Fruit fly (Drosophila melanogaster): ENCODE data around the gene Tengl2.

Gene Tengl2

dm6 chr2L:2236722-2237121 is 2.5 kb downstream of the Tengl2 start, which contains the start of gene Sec24CD (continued):
- no peak for TF ChIP-seq HLH3B (GFP tag; IDR thresholded peaks at IDR 0.05)
- TF ChIP-seq Mad (GFP tag; optimal IDR thresholded peaks at IDR 0.05), result no peak
- no peak for TF ChIP-seq CG4404 (GFP tag; IDR thresholded peaks at IDR 0.05)
- TF ChIP-seq Six4 (GFP tag; optimal IDR thresholded peaks at IDR 0.05), result no peak
- no peak for TF ChIP-seq cad (GFP tag; optimal IDR thresholded peaks at IDR 0.05)
- no peak for TF ChIP-seq CG17359 (tag; optimal IDR thresholded peaks at IDR 0.05)
- TF ChIP-seq vvl (GFP tag; IDR thresholded peaks at IDR 0.05), result peak; percentile 38; the same call in 1 of the 2 replicates
- no peak for TF ChIP-seq Sin3A (optimal IDR thresholded peaks at IDR 0.05)
- no peak for TF ChIP-seq B-H2 (GFP tag; optimal IDR thresholded peaks at IDR 0.05)
- no peak for TF ChIP-seq pros (GFP tag; optimal IDR thresholded peaks at IDR 0.05)
- TF ChIP-seq CG4617 (GFP tag; optimal IDR thresholded peaks at IDR 0.05; ENCODE audit: borderline replicate concordance), result peak; percentile 57
- TF ChIP-seq NfI (GFP tag; optimal IDR thresholded peaks at IDR 0.05), result no peak
- no peak for TF ChIP-seq kay (GFP tag; optimal IDR thresholded peaks at IDR 0.05)
- no peak for TF ChIP-seq CG9437 (GFP tag; optimal IDR thresholded peaks at IDR 0.05)
- TF ChIP-seq CG13123 (GFP tag; optimal IDR thresholded peaks at IDR 0.05), result no peak
- no peak for TF ChIP-seq exex (tag; optimal IDR thresholded peaks at IDR 0.05)
- no peak for TF ChIP-seq Gug (GFP tag; IDR thresholded peaks at IDR 0.05)
- TF ChIP-seq Stat92E (GFP tag; optimal IDR thresholded peaks at IDR 0.05), result peak in 1 of 3 experiments; percentile 79
- TF ChIP-seq z (GFP tag; IDR thresholded peaks at IDR 0.05), result no peak
- TF ChIP-seq pzg (GFP tag; optimal IDR thresholded peaks at IDR 0.05), result peak; percentile 84
- TF ChIP-seq Poxn (GFP tag; IDR thresholded peaks at IDR 0.05), result no peak
- no peak for TF ChIP-seq CG10209 (GFP tag; optimal IDR thresholded peaks at IDR 0.05)
- no peak for TF ChIP-seq gro (GFP tag; optimal IDR thresholded peaks at IDR 0.05)
- no peak for TF ChIP-seq schlank (tag; optimal IDR thresholded peaks at IDR 0.05)
- TF ChIP-seq YL-1 (GFP tag; optimal IDR thresholded peaks at IDR 0.05), result peak; percentile 91
- peak; percentile 51 for TF ChIP-seq CG14710 (tag; optimal IDR thresholded peaks at IDR 0.05)
- no peak for TF ChIP-seq CG13775 (GFP tag; optimal IDR thresholded peaks at IDR 0.05)
- peak; percentile 45 for TF ChIP-seq PHDP (tag; optimal IDR thresholded peaks at IDR 0.05)
- no peak for TF ChIP-seq HLH54F (GFP tag; optimal IDR thresholded peaks at IDR 0.05)
- no peak for TF ChIP-seq CG17385 (GFP tag; optimal IDR thresholded peaks at IDR 0.05)
- TF ChIP-seq CG6689 (GFP tag; IDR thresholded peaks at IDR 0.05), result peak; percentile 100
- TF ChIP-seq HmgD (GFP tag; optimal IDR thresholded peaks at IDR 0.05), result no peak
- peak; percentile 84 for TF ChIP-seq CG16813 (GFP tag; IDR thresholded peaks at IDR 0.05; ENCODE audit: partially characterized antibody)
- TF ChIP-seq pb (GFP tag; optimal IDR thresholded peaks at IDR 0.05), result no peak
- no peak for TF ChIP-seq CG16863 (GFP tag; optimal IDR thresholded peaks at IDR 0.05)
- TF ChIP-seq aop (GFP tag; IDR thresholded peaks at IDR 0.05), result no peak
- TF ChIP-seq CG11456 (GFP tag; IDR thresholded peaks at IDR 0.05), result no peak
- TF ChIP-seq Neu2 (GFP tag; optimal IDR thresholded peaks at IDR 0.05; ENCODE audit: borderline replicate concordance), result no peak
- TF ChIP-seq tin (GFP tag; optimal IDR thresholded peaks at IDR 0.05), result no peak
- no peak for TF ChIP-seq Chrac-16 (GFP tag; optimal IDR thresholded peaks at IDR 0.05)
- peak; percentile 56 for TF ChIP-seq HLHmδ (GFP tag; optimal IDR thresholded peaks at IDR 0.05)
- no peak for TF ChIP-seq CG2678 (tag; optimal IDR thresholded peaks at IDR 0.05)
- TF ChIP-seq fd96Cb (tag; optimal IDR thresholded peaks at IDR 0.05), result no peak
- TF ChIP-seq CG17612 (GFP tag; IDR thresholded peaks at IDR 0.05), result no peak
- peak; percentile 59; the same call in 2 of the 3 replicates for TF ChIP-seq knrl (GFP tag; IDR thresholded peaks at IDR 0.05; ENCODE audit: partially characterized antibody)
- no peak for TF ChIP-seq psq (GFP tag; optimal IDR thresholded peaks at IDR 0.05)
- no peak for TF ChIP-seq Nf-YA (GFP tag; IDR thresholded peaks at IDR 0.05)
- TF ChIP-seq GATAe (GFP tag; conservative IDR thresholded peaks at IDR 0.05), result no peak
- TF ChIP-seq CG32767 (GFP tag; IDR thresholded peaks at IDR 0.05), result no peak
- TF ChIP-seq H15 (GFP tag; IDR thresholded peaks at IDR 0.05), result no peak
- no peak for TF ChIP-seq CG11398 (GFP tag; optimal IDR thresholded peaks at IDR 0.05)
- peak; percentile 57 for TF ChIP-seq Med (GFP tag)
